Worm (Caenorhabditis elegans): ENCODE data around the gene T19D12.5.

T19D12.5 gene

DNA sequence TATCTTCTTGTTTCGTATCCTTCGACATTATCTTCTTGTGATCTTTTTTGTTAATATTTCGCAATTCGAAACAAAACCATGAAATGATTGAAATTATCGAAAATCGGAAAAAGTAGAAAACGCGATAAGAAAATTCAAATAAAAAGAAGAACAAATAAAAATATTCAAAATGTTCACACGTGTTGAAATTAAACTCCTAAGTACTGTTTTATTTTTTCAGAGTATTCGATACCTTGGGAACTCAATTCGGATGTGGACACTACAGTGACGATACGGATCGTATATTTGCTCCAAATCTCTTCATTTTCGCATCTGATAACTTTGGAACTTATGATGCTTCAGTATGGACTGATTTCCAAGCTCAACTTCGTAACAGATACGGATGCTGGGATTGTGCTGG, at the start of gene T19D12.5:
TSS of gene T19D12.5 (minus strand) at position 101 of the 400 bp plus-strand sequence.
- TF ChIP-seq ztf-16 (tag; optimal IDR thresholded peaks at IDR 0.05) = no peak
- TF ChIP-seq sox-2 (GFP tag; IDR thresholded peaks at IDR 0.05) = no peak
- no peak for TF ChIP-seq dmd-4 (tag; optimal IDR thresholded peaks at IDR 0.05; ENCODE audit: borderline replicate concordance)
- no peak for TF ChIP-seq che-1 (tag; optimal IDR thresholded peaks at IDR 0.05)
- no peak for TF ChIP-seq elt-4 (tag; optimal IDR thresholded peaks at IDR 0.05)
- TF ChIP-seq ceh-18 (tag; optimal IDR thresholded peaks at IDR 0.05) = no peak
- no peak for TF ChIP-seq ceh-24 (tag; optimal IDR thresholded peaks at IDR 0.05)
- no peak for TF ChIP-seq C38D4.7 (GFP tag; optimal IDR thresholded peaks at IDR 0.05)
- no peak for TF ChIP-seq gmeb-2 (tag; optimal IDR thresholded peaks at IDR 0.05)
- TF ChIP-seq fkh-10 (GFP tag; optimal IDR thresholded peaks at IDR 0.05) = no peak

DNA sequence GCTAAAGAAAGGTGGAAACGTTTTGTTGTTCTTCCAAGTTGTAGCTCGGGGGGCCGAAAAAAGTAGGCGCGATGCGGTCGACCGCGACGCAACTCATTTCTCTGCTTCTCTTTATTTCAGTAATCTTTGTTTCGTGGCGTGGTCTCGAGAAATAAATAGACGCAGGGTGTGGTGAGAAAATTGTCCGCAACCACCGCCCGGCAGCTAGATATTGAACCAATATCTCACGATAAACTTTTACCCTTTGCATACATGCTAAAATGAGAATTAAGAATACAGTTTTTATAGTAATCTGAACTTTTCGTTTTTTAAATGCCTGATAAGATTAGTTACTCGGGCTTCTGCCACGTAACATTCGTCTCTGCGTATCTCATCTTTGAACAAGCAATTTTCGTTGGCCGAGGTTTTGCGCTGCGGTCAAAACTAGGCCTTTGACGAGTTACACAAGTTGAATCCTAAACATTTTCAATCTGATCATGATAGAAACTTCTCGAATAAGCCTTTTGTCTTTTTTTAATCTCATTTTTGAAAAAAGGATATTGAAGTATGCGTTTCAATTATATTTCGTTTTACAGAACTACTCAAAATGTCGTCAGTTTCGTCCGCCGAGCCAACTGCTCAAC, 47.7 kb upstream of the T19D12.5 start, which contains the start of gene gyf-1:
TSS of gene gyf-1 (plus strand) at position 573 of the 623 bp plus-strand sequence.
- no peak for TF ChIP-seq ama-1 (optimal IDR thresholded peaks at IDR 0.05)
- TF ChIP-seq ceh-18 (tag; optimal IDR thresholded peaks at IDR 0.05) = peak; percentile 26
- no peak for TF ChIP-seq F13H6.1 (tag; optimal IDR thresholded peaks at IDR 0.05)
- no peak for TF ChIP-seq ceh-6 (GFP tag; optimal IDR thresholded peaks at IDR 0.05)
- no peak for TF ChIP-seq ceh-2 (tag; optimal IDR thresholded peaks at IDR 0.05)
- TF ChIP-seq pax-1 (tag; optimal IDR thresholded peaks at IDR 0.05) = no peak
- no peak for TF ChIP-seq pqm-1 (tag; optimal IDR thresholded peaks at IDR 0.05)
- no peak for TF ChIP-seq T23F11.4 (GFP tag; optimal IDR thresholded peaks at IDR 0.05)
- TF ChIP-seq che-1 (tag; optimal IDR thresholded peaks at IDR 0.05) = no peak
- no peak for TF ChIP-seq ztf-16 (tag; optimal IDR thresholded peaks at IDR 0.05)
- TF ChIP-seq C08G9.2 (tag; optimal IDR thresholded peaks at IDR 0.05) = peak; percentile 46
- no peak for TF ChIP-seq fkh-10 (GFP tag; optimal IDR thresholded peaks at IDR 0.05)
- TF ChIP-seq ets-4 (tag; optimal IDR thresholded peaks at IDR 0.05) = peak; percentile 36
- TF ChIP-seq hlh-13 (GFP tag; optimal IDR thresholded peaks at IDR 0.05) = no peak
- TF ChIP-seq npax-4 (tag; optimal IDR thresholded peaks at IDR 0.05) = no peak
- no peak for TF ChIP-seq fax-1 (tag; optimal IDR thresholded peaks at IDR 0.05)
- no peak for TF ChIP-seq syd-9 (tag; optimal IDR thresholded peaks at IDR 0.05)
- TF ChIP-seq tbx-2 (tag; optimal IDR thresholded peaks at IDR 0.05) = peak; percentile 70
- TF ChIP-seq rnt-1 (tag; optimal IDR thresholded peaks at IDR 0.05) = peak; percentile 73
- no peak for TF ChIP-seq ceh-48 (tag; optimal IDR thresholded peaks at IDR 0.05)
- no peak for TF ChIP-seq elt-2 (tag; optimal IDR thresholded peaks at IDR 0.05)
- no peak for TF ChIP-seq K02D7.2 (tag; optimal IDR thresholded peaks at IDR 0.05)
- no peak for TF ChIP-seq pha-4 (tag; optimal IDR thresholded peaks at IDR 0.05)
- TF ChIP-seq unc-42 (tag; optimal IDR thresholded peaks at IDR 0.05) = no peak
- TF ChIP-seq gmeb-2 (tag; optimal IDR thresholded peaks at IDR 0.05) = no peak
- no peak for TF ChIP-seq madf-2 (tag; optimal IDR thresholded peaks at IDR 0.05)
- TF ChIP-seq ceh-34 (tag; optimal IDR thresholded peaks at IDR 0.05) = peak; percentile 40
- no peak for TF ChIP-seq lim-6 (tag; optimal IDR thresholded peaks at IDR 0.05)
- TF ChIP-seq pag-3 (tag; optimal IDR thresholded peaks at IDR 0.05; ENCODE audit: borderline replicate concordance) = no peak
- TF ChIP-seq hlh-6 (tag; optimal IDR thresholded peaks at IDR 0.05) = no peak
- TF ChIP-seq mec-3 (tag; optimal IDR thresholded peaks at IDR 0.05; ENCODE audit: borderline replicate concordance) = no peak
- TF ChIP-seq sox-4 (tag; optimal IDR thresholded peaks at IDR 0.05) = no peak
- no peak for TF ChIP-seq sox-2 (GFP tag; IDR thresholded peaks at IDR 0.05)
- peak; percentile 81 for TF ChIP-seq unc-55 (GFP tag; optimal IDR thresholded peaks at IDR 0.05)
- TF ChIP-seq ceh-30 (tag; optimal IDR thresholded peaks at IDR 0.05) = no peak
- peak; percentile 76 for TF ChIP-seq ceh-31 (tag; optimal IDR thresholded peaks at IDR 0.05)
- no peak for TF ChIP-seq odd-2 (tag; optimal IDR thresholded peaks at IDR 0.05)
- no peak for TF ChIP-seq zip-5 (tag; optimal IDR thresholded peaks at IDR 0.05)
- no peak for TF ChIP-seq Y22D7AL.16 (tag; optimal IDR thresholded peaks at IDR 0.05)
- TF ChIP-seq dmd-4 (tag; optimal IDR thresholded peaks at IDR 0.05; ENCODE audit: borderline replicate concordance) = no peak
- TF ChIP-seq hlh-8 (tag; optimal IDR thresholded peaks at IDR 0.05) = no peak
- TF ChIP-seq fkh-6 (tag; optimal IDR thresholded peaks at IDR 0.05) = no peak
- no peak for TF ChIP-seq nhr-232 (tag; optimal IDR thresholded peaks at IDR 0.05)
- TF ChIP-seq eyg-1 (tag; optimal IDR thresholded peaks at IDR 0.05) = no peak
- TF ChIP-seq nfya-1 (tag; optimal IDR thresholded peaks at IDR 0.05) = no peak
- TF ChIP-seq ceh-22 (tag; optimal IDR thresholded peaks at IDR 0.05) = no peak
- TF ChIP-seq hlh-30 (tag; optimal IDR thresholded peaks at IDR 0.05; ENCODE audit: insufficient read depth) = no peak
